Worm (Caenorhabditis elegans): ENCODE data around the gene str-232.

DNA sequence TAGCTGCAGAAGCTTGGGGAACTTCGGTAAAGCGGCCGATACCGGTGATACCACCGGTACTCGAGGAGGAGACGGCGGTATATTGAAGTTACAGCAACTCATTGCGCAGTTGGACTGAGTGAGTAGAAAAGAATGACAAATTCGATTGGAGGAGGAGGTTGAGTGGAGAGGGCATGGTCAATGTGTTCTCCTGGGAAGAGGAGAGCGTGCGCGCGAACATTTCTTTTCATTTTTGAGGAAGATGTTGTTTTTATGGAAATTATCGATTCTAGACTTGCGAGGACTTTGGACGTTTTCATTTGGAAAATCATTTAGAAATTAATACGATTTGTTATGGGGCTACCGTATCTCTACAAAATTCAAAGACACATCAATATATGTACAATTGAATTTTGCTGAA lies 13.7 kb upstream of the str-232 start:
- TF ChIP-seq aly-2 (tag; optimal IDR thresholded peaks at IDR 0.05): no peak
- TF ChIP-seq zag-1 (tag; optimal IDR thresholded peaks at IDR 0.05): no peak
- TF ChIP-seq nhr-25 (tag; optimal IDR thresholded peaks at IDR 0.05): no peak
- no peak for TF ChIP-seq skn-1 (tag; optimal IDR thresholded peaks at IDR 0.05)
- TF ChIP-seq elt-2 (tag; optimal IDR thresholded peaks at IDR 0.05): no peak
- no peak for TF ChIP-seq nhr-23 (tag; optimal IDR thresholded peaks at IDR 0.05)
- TF ChIP-seq unc-62 (GFP tag; optimal IDR thresholded peaks at IDR 0.05): no peak
- no peak for TF ChIP-seq ceh-9 (tag; optimal IDR thresholded peaks at IDR 0.05)
- no peak for TF ChIP-seq unc-39 (tag; optimal IDR thresholded peaks at IDR 0.05)
- no peak for TF ChIP-seq nhr-11 (tag; optimal IDR thresholded peaks at IDR 0.05)

All from whole organism, L3 larva.